Worm (Caenorhabditis elegans) whole organism, L1 larva: ENCODE data around the gene ostb-1.

Source experiments
- C16A3.4 ChIP-seq: fragments of 150-350 bp; optimal IDR thresholded peaks from 2 replicates; lab custom pipeline; 2014; ENCODE audit warnings: missing biosample characterization, missing genetic modification characterization
- C34B4.2 ChIP-seq: sonication (generic microtip); optimal IDR thresholded peaks from 2 replicates; lab custom pipeline; 2017; ENCODE audit warnings: mild to moderate bottlenecking, missing genetic modification characterization, missing compliant biosample characterization
- aha-1 ChIP-seq: fragments of 150-350 bp; optimal IDR thresholded peaks from 2 replicates; lab custom pipeline; 2014; ENCODE audit warnings: missing biosample characterization, missing genetic modification characterization
- alr-1 ChIP-seq: fragments of 200-800 bp; sonication (Bioruptor generic); optimal IDR thresholded peaks from 2 replicates; lab custom pipeline; 2018; ENCODE audit warnings: borderline replicate concordance, mild to moderate bottlenecking, missing genetic modification characterization, missing compliant biosample characterization
- aly-2 ChIP-seq: fragments of 150-350 bp; optimal IDR thresholded peaks from 2 replicates; lab custom pipeline; 2014; ENCODE audit warnings: missing biosample characterization, missing genetic modification characterization
- ama-1 ChIP-seq: fragments of 150-350 bp; optimal IDR thresholded peaks from 2 replicates; lab custom pipeline; 2014
- blmp-1 ChIP-seq: fragments of 150-350 bp; optimal IDR thresholded peaks from 2 replicates; lab custom pipeline; 2014; ENCODE audit warnings: missing biosample characterization, missing genetic modification characterization
- ceh-8 ChIP-seq: fragments of 200-800 bp; sonication (Bioruptor generic); optimal IDR thresholded peaks from 2 replicates; lab custom pipeline; 2018; ENCODE audit warnings: mild to moderate bottlenecking, missing genetic modification characterization, moderate library complexity, missing compliant biosample characterization
- ceh-82 ChIP-seq, 3 experiments: fragments of 150-350 bp in 1 of 3; sonication (generic microtip) in 2 of 3; optimal IDR thresholded peaks; 2 replicates each; lab custom pipeline; 2014 to 2017; ENCODE audit warnings: missing biosample characterization in 3 of 3, missing genetic modification characterization in 3 of 3
- dpl-1 ChIP-seq, 3 experiments: fragments of 150-350 bp in 2 of 3; sonication (generic microtip) in 1 of 3; optimal IDR thresholded peaks; 2 replicates each; lab custom pipeline; 2014 to 2017; ENCODE audit warnings: missing biosample characterization in 3 of 3, missing genetic modification characterization in 3 of 3, missing genetic modification reagents in 3 of 3
- efl-1 ChIP-seq, 4 experiments: fragments of 150-350 bp; optimal IDR thresholded peaks in 3 of 4; peaks in 1 of 4; 1 replicate in 1 of 4; 2 replicates in 3 of 4; lab custom pipeline; 2014; ENCODE audit warnings: missing biosample characterization in 2 of 4, missing genetic modification characterization in 2 of 4, missing genetic modification reagents in 2 of 4
- efl-3 ChIP-seq: fragments of 200-800 bp; sonication (Bioruptor generic); optimal IDR thresholded peaks from 2 replicates; lab custom pipeline; 2018; ENCODE audit warnings: mild to moderate bottlenecking, missing genetic modification characterization, missing compliant biosample characterization
- elt-3 ChIP-seq, 6 experiments: fragments of 150-350 bp in 1 of 6; sonication (generic microtip); optimal IDR thresholded peaks; 2 replicates each; lab custom pipeline; 2017 to 2018; ENCODE audit warnings: missing biosample characterization in 6 of 6, missing genetic modification characterization in 6 of 6, inconsistent platforms in 1 of 6
- fkh-10 ChIP-seq: sonication (generic microtip); optimal IDR thresholded peaks from 2 replicates; lab custom pipeline; 2017; ENCODE audit warnings: missing biosample characterization, missing genetic modification reagents, missing genetic modification characterization
- fkh-4 ChIP-seq: sonication (generic microtip); optimal IDR thresholded peaks from 2 replicates; lab custom pipeline; 2016; ENCODE audit warnings: missing compliant biosample characterization, missing genetic modification characterization, borderline replicate concordance
- irx-1 ChIP-seq: sonication (generic microtip); optimal IDR thresholded peaks from 2 replicates; lab custom pipeline; 2016; ENCODE audit warnings: missing genetic modification characterization, missing compliant biosample characterization
- lin-13 ChIP-seq: fragments of 150-350 bp; optimal IDR thresholded peaks from 2 replicates; lab custom pipeline; 2014; ENCODE audit warnings: missing biosample characterization, missing genetic modification reagents, missing genetic modification characterization
- lin-14 ChIP-seq: fragments of 200-800 bp; sonication (Bioruptor generic); optimal IDR thresholded peaks from 2 replicates; lab custom pipeline; 2018; ENCODE audit warnings: mild to moderate bottlenecking, missing genetic modification characterization, moderate library complexity, missing compliant biosample characterization
- lin-15B ChIP-seq: fragments of 150-350 bp; sonication (generic microtip); optimal IDR thresholded peaks from 3 replicates; lab custom pipeline; 2014; ENCODE audit warnings: missing biosample characterization, missing genetic modification characterization
- lin-39 ChIP-seq: fragments of 150-350 bp; optimal IDR thresholded peaks from 2 replicates; lab custom pipeline; 2014; ENCODE audit warnings: missing biosample characterization, missing genetic modification reagents, missing genetic modification characterization
- lsy-2 ChIP-seq, 2 experiments: fragments of 150-350 bp; optimal IDR thresholded peaks; 2 replicates each; lab custom pipeline; 2014; ENCODE audit warnings: missing biosample characterization in 2 of 2, missing genetic modification characterization in 2 of 2
- mdl-1 ChIP-seq, 2 experiments: fragments of 150-350 bp; optimal IDR thresholded peaks; 2 replicates each; lab custom pipeline; 2014 to 2017; ENCODE audit warnings: missing biosample characterization in 2 of 2, missing genetic modification characterization in 2 of 2, inconsistent platforms in 1 of 2
- nhr-12 ChIP-seq: sonication (generic microtip); optimal IDR thresholded peaks from 2 replicates; lab custom pipeline; 2017; ENCODE audit warnings: missing biosample characterization, missing genetic modification characterization
- nhr-19 ChIP-seq: fragments of 200-800 bp; sonication (Bioruptor generic); conservative IDR thresholded peaks from 2 replicates; pipeline ENCODE4 v1.3.6; 2022; ENCODE audit warnings: missing genetic modification characterization, missing compliant biosample characterization
- nhr-20 ChIP-seq: sonication (generic microtip); optimal IDR thresholded peaks from 2 replicates; lab custom pipeline; 2016; ENCODE audit warnings: mild to moderate bottlenecking, missing genetic modification characterization, missing compliant biosample characterization
- nhr-47 ChIP-seq: sonication (generic microtip); optimal IDR thresholded peaks from 2 replicates; lab custom pipeline; 2016; ENCODE audit warnings: mild to moderate bottlenecking, missing genetic modification characterization, moderate library complexity, missing compliant biosample characterization
- nhr-71 ChIP-seq: sonication (generic microtip); optimal IDR thresholded peaks from 2 replicates; lab custom pipeline; 2016; ENCODE audit warnings: mild to moderate bottlenecking, missing genetic modification characterization, moderate library complexity, missing compliant biosample characterization
- nhr-85 ChIP-seq: sonication (generic microtip); peaks from one replicate; lab custom pipeline; 2016; ENCODE audit warnings: missing genetic modification characterization, inconsistent platforms, missing compliant biosample characterization
- nhr-90 ChIP-seq: sonication (generic microtip); optimal IDR thresholded peaks from 2 replicates; lab custom pipeline; 2016; ENCODE audit warnings: mild to moderate bottlenecking, missing genetic modification characterization, missing compliant biosample characterization; ENCODE audit not compliant: poor library complexity
- pag-3 ChIP-seq: sonication (generic microtip); optimal IDR thresholded peaks from 2 replicates; lab custom pipeline; 2017; ENCODE audit warnings: missing genetic modification characterization, mild to moderate bottlenecking, missing compliant biosample characterization, antibody characterized with exemption, borderline replicate concordance; ENCODE audit not compliant: insufficient read depth
- pax-3 ChIP-seq: fragments of 200-800 bp; sonication (Bioruptor generic); optimal IDR thresholded peaks from 2 replicates; lab custom pipeline; 2018; ENCODE audit warnings: mild to moderate bottlenecking, missing genetic modification characterization, moderate library complexity, missing compliant biosample characterization
- rnt-1 ChIP-seq: sonication (generic microtip); optimal IDR thresholded peaks from 2 replicates; lab custom pipeline; 2016; ENCODE audit warnings: mild to moderate bottlenecking, missing genetic modification characterization, moderate library complexity, missing compliant biosample characterization
- skn-1 ChIP-seq: fragments of 150-350 bp; optimal IDR thresholded peaks from 2 replicates; lab custom pipeline; 2014; ENCODE audit warnings: missing biosample characterization, missing genetic modification characterization
- snpc-4 ChIP-seq: fragments of 150-350 bp; optimal IDR thresholded peaks from 2 replicates; lab custom pipeline; 2014; ENCODE audit warnings: missing biosample characterization, missing genetic modification characterization
- snu-23 ChIP-seq: sonication (generic microtip); optimal IDR thresholded peaks from 2 replicates; lab custom pipeline; 2016; ENCODE audit warnings: missing genetic modification characterization, missing compliant biosample characterization
- sup-37 ChIP-seq: fragments of 200-800 bp; sonication (Bioruptor generic); optimal IDR thresholded peaks from 2 replicates; lab custom pipeline; 2018; ENCODE audit warnings: mild to moderate bottlenecking, missing genetic modification characterization, missing compliant biosample characterization
- swsn-7 ChIP-seq: sonication (generic microtip); optimal IDR thresholded peaks from 2 replicates; lab custom pipeline; 2016; ENCODE audit warnings: missing genetic modification characterization, missing compliant biosample characterization
- unc-62 ChIP-seq: fragments of 150-350 bp; optimal IDR thresholded peaks from 2 replicates; lab custom pipeline; 2014; ENCODE audit warnings: missing biosample characterization, missing genetic modification reagents, missing genetic modification characterization
- unc-98 ChIP-seq: fragments of 200-800 bp; sonication (Bioruptor generic); IDR thresholded peaks from 2 replicates; pipeline ENCODE4 v1.3.6; 2022; ENCODE audit warnings: missing genetic modification characterization, missing compliant biosample characterization
- xbp-1 ChIP-seq: sonication (generic microtip); optimal IDR thresholded peaks from 2 replicates; lab custom pipeline; 2016; ENCODE audit warnings: missing genetic modification characterization, missing compliant biosample characterization
- zip-4 ChIP-seq: fragments of 200-800 bp; sonication (Bioruptor generic); optimal IDR thresholded peaks from 2 replicates; lab custom pipeline; 2018; ENCODE audit warnings: mild to moderate bottlenecking, missing genetic modification characterization, moderate library complexity, missing compliant biosample characterization
- ztf-11 ChIP-seq, 2 experiments: sonication (generic microtip); optimal IDR thresholded peaks; 2 replicates each; lab custom pipeline; 2016 to 2017; ENCODE audit warnings: missing genetic modification characterization in 2 of 2, missing biosample characterization in 1 of 2, missing compliant biosample characterization in 1 of 2
- ztf-4 ChIP-seq: fragments of 150-350 bp; optimal IDR thresholded peaks from 2 replicates; lab custom pipeline; 2014; ENCODE audit warnings: missing biosample characterization, missing genetic modification characterization

Gene ostb-1

ce11 chrII:7836613-7837226, 27.6 kb upstream of the ostb-1 start (continued):
- TF ChIP-seq fkh-4 (tag; lab: Kevin White, UChicago): no peak
- TF ChIP-seq irx-1 (tag; lab: Kevin White, UChicago): peak; percentile 14
- no peak for TF ChIP-seq pax-3
- no peak for TF ChIP-seq elt-3 (tag; optimal IDR thresholded peaks at IDR 0.05; lab: Kevin White, UChicago)
- TF ChIP-seq xbp-1 (tag; lab: Kevin White, UChicago): peak; percentile 11
- peak; percentile 60 for TF ChIP-seq unc-98
- TF ChIP-seq ceh-8 (GFP tag; lab: Kevin White, UChicago): no peak
- no peak for TF ChIP-seq ztf-11 (tag; optimal IDR thresholded peaks at IDR 0.05; lab: Kevin White, UChicago)
- peak; percentile 89 for TF ChIP-seq rnt-1 (tag; lab: Kevin White, UChicago)
- no peak for TF ChIP-seq aly-2 (tag; lab: Kevin White, UChicago)
- TF ChIP-seq C16A3.4 (tag; lab: Kevin White, UChicago): peak; percentile 29
- peak in 1 of 2 experiments; percentile 61 for TF ChIP-seq mdl-1 (tag; optimal IDR thresholded peaks at IDR 0.05; lab: Kevin White, UChicago)
- peak; percentile 55 for TF ChIP-seq ztf-4 (tag; lab: Kevin White, UChicago)
- TF ChIP-seq ceh-82 (tag; optimal IDR thresholded peaks at IDR 0.05; lab: Kevin White, UChicago): no peak
- peak; percentile 47 for TF ChIP-seq nhr-47 (tag; lab: Kevin White, UChicago)
- TF ChIP-seq sup-37 (GFP tag; lab: Kevin White, UChicago): peak; percentile 30
- TF ChIP-seq snu-23 (GFP tag; lab: Kevin White, UChicago): peak; percentile 63
- peak; percentile 88 for TF ChIP-seq lin-39 (tag; lab: Kevin White, UChicago)
- peak in 1 of 3 experiments; percentile 13 for TF ChIP-seq dpl-1 (GFP tag; optimal IDR thresholded peaks at IDR 0.05; lab: Kevin White, UChicago)

ce11 chrII:7838661-7839060, 25.6 kb upstream of the ostb-1 start:
- no peak for TF ChIP-seq fkh-10 (GFP tag; lab: Kevin White, UChicago)
- no peak for TF ChIP-seq ceh-8 (GFP tag; lab: Kevin White, UChicago)
- TF ChIP-seq blmp-1 (tag; lab: Kevin White, UChicago): no peak
- TF ChIP-seq skn-1 (tag; lab: Kevin White, UChicago): no peak
- no peak for TF ChIP-seq aha-1 (tag; lab: Kevin White, UChicago)
- TF ChIP-seq efl-3 (GFP tag; lab: Kevin White, UChicago): no peak
- peak; percentile 33 for TF ChIP-seq nhr-85
- no peak for TF ChIP-seq ama-1
- TF ChIP-seq zip-4 (GFP tag; lab: Kevin White, UChicago): no peak
- TF ChIP-seq pag-3: no peak
- peak; percentile 9 to 28 for TF ChIP-seq efl-1 (optimal IDR thresholded peaks at IDR 0.05; lab: Kevin White, UChicago)
- TF ChIP-seq efl-1 (GFP tag; optimal IDR thresholded peaks at IDR 0.05 in 1 of 2; lab: Kevin White, UChicago): peak in 1 of 2 experiments; percentile 13
- TF ChIP-seq lin-13 (GFP tag; lab: Kevin White, UChicago): no peak
- TF ChIP-seq nhr-71 (tag; lab: Kevin White, UChicago): peak; percentile 20
- peak; percentile 2 to 22 for TF ChIP-seq lsy-2 (tag; optimal IDR thresholded peaks at IDR 0.05; lab: Kevin White, UChicago)
- peak; percentile 17 for TF ChIP-seq unc-62
- TF ChIP-seq alr-1 (tag; lab: Kevin White, UChicago): no peak
- TF ChIP-seq nhr-20 (tag; lab: Kevin White, UChicago): no peak
- peak; percentile 29 for TF ChIP-seq nhr-47 (tag; lab: Kevin White, UChicago)
- no peak for TF ChIP-seq snpc-4 (tag; lab: Kevin White, UChicago)
- no peak for TF ChIP-seq nhr-19 (GFP tag; lab: Robert Waterston, UW)
- TF ChIP-seq lin-14: peak; percentile 83
- no peak for TF ChIP-seq nhr-12 (tag; lab: Kevin White, UChicago)
- no peak for TF ChIP-seq nhr-90 (tag; lab: Kevin White, UChicago)
- TF ChIP-seq elt-3 (tag; optimal IDR thresholded peaks at IDR 0.05; lab: Kevin White, UChicago): no peak
- TF ChIP-seq C34B4.2 (tag; lab: Kevin White, UChicago): no peak
- TF ChIP-seq lin-15B (tag; lab: Kevin White, UChicago): no peak
- peak; percentile 3 for TF ChIP-seq swsn-7 (tag; lab: Kevin White, UChicago)
- peak; percentile 10 for TF ChIP-seq rnt-1 (tag; lab: Kevin White, UChicago)
- TF ChIP-seq ztf-11 (tag; optimal IDR thresholded peaks at IDR 0.05; lab: Kevin White, UChicago): no peak
- TF ChIP-seq ceh-82 (tag; optimal IDR thresholded peaks at IDR 0.05; lab: Kevin White, UChicago): peak in 1 of 3 experiments; percentile 28
- TF ChIP-seq, all 84 proteins: peak for 10
